Worm (Caenorhabditis elegans) whole organism, L3 larva: ENCODE results near the gene srh-78.
"Not testable (repeated sequence)": the region's sequence is repeated elsewhere in the genome, so short reads cannot be mapped to it uniquely, and the experiment has no call there.

Experiments
- R02D3.7 ChIP-seq: fragments of 150-350 bp; optimal IDR thresholded peaks from 2 replicates; lab custom pipeline; 2014; ENCODE audit warnings: missing biosample characterization, missing genetic modification characterization
- aly-2 ChIP-seq: fragments of 150-350 bp; optimal IDR thresholded peaks from 2 replicates; lab custom pipeline; 2014; ENCODE audit warnings: missing biosample characterization, missing genetic modification characterization
- ceh-16 ChIP-seq: sonication (generic microtip); optimal IDR thresholded peaks from 2 replicates; lab custom pipeline; 2017; ENCODE audit warnings: missing biosample characterization, missing genetic modification characterization
- ceh-9 ChIP-seq: sonication (generic microtip); optimal IDR thresholded peaks from 2 replicates; lab custom pipeline; 2018; ENCODE audit warnings: missing biosample characterization, missing genetic modification characterization
- daf-12 ChIP-seq: fragments of 150-350 bp; optimal IDR thresholded peaks from 2 replicates; lab custom pipeline; 2014; ENCODE audit warnings: missing biosample characterization, missing genetic modification reagents, missing genetic modification characterization
- egl-27 ChIP-seq: sonication (generic microtip); optimal IDR thresholded peaks from 4 replicates; lab custom pipeline; 2017; ENCODE audit warnings: missing biosample characterization, missing genetic modification reagents, missing genetic modification characterization
- egl-5 ChIP-seq: fragments of 150-350 bp; optimal IDR thresholded peaks from 2 replicates; lab custom pipeline; 2017; ENCODE audit warnings: missing biosample characterization, missing genetic modification reagents, missing genetic modification characterization, inconsistent platforms
- elt-1 ChIP-seq: fragments of 150-350 bp; optimal IDR thresholded peaks from 2 replicates; lab custom pipeline; 2014; ENCODE audit warnings: missing biosample characterization, missing genetic modification characterization
- elt-2 ChIP-seq: sonication (generic microtip); optimal IDR thresholded peaks from 2 replicates; lab custom pipeline; 2016; ENCODE audit warnings: missing genetic modification reagents, mild to moderate bottlenecking, missing genetic modification characterization, missing compliant biosample characterization
- elt-3 ChIP-seq, 3 experiments: fragments of 150-350 bp in 1 of 3; sonication (generic microtip) in 2 of 3; optimal IDR thresholded peaks; 2 replicates in 2 of 3; 4 replicates in 1 of 3; lab custom pipeline; 2014 to 2017; ENCODE audit warnings: missing biosample characterization in 3 of 3, missing genetic modification characterization in 3 of 3
- eor-1 ChIP-seq, 2 experiments: fragments of 150-350 bp; optimal IDR thresholded peaks; 2 replicates each; lab custom pipeline; 2014 to 2018; ENCODE audit warnings: missing biosample characterization in 2 of 2, missing genetic modification characterization in 2 of 2
- hmg-11 ChIP-seq: sonication (generic microtip); optimal IDR thresholded peaks from 2 replicates; lab custom pipeline; 2016; ENCODE audit warnings: missing genetic modification characterization, missing compliant biosample characterization
- jun-1 ChIP-seq: fragments of 150-350 bp; optimal IDR thresholded peaks from 2 replicates; lab custom pipeline; 2014; ENCODE audit warnings: missing biosample characterization, missing genetic modification reagents, missing genetic modification characterization
- lin-15B ChIP-seq: fragments of 150-350 bp; optimal IDR thresholded peaks from 2 replicates; lab custom pipeline; 2014; ENCODE audit warnings: missing biosample characterization, missing genetic modification characterization
- lsy-12 ChIP-seq: sonication (generic microtip); optimal IDR thresholded peaks from 2 replicates; lab custom pipeline; 2016; ENCODE audit warnings: mild to moderate bottlenecking, missing genetic modification characterization, missing compliant biosample characterization
- mdl-1 ChIP-seq: fragments of 150-350 bp; optimal IDR thresholded peaks from 2 replicates; lab custom pipeline; 2014; ENCODE audit warnings: missing biosample characterization, missing genetic modification characterization
- mml-1 ChIP-seq: fragments of 150-350 bp; sonication (generic microtip); optimal IDR thresholded peaks from 3 replicates; lab custom pipeline; 2014; ENCODE audit warnings: missing biosample characterization, missing genetic modification characterization
- nfya-1 ChIP-seq: sonication (generic microtip); optimal IDR thresholded peaks from 2 replicates; lab custom pipeline; 2017; ENCODE audit warnings: missing genetic modification characterization, mild to moderate bottlenecking, missing compliant biosample characterization, antibody characterized with exemption, moderate library complexity; ENCODE audit not compliant: insufficient read depth
- nhr-11 ChIP-seq: fragments of 150-350 bp; optimal IDR thresholded peaks from 2 replicates; lab custom pipeline; 2014; ENCODE audit warnings: missing biosample characterization, missing genetic modification characterization
- nhr-28 ChIP-seq: fragments of 150-350 bp; optimal IDR thresholded peaks from 2 replicates; lab custom pipeline; 2014; ENCODE audit warnings: missing biosample characterization, missing genetic modification characterization
- nhr-43 ChIP-seq: sonication (generic microtip); optimal IDR thresholded peaks from 2 replicates; lab custom pipeline; 2016; ENCODE audit warnings: mild to moderate bottlenecking, missing genetic modification characterization, missing compliant biosample characterization; ENCODE audit not compliant: poor library complexity, severe bottlenecking
- nhr-67 ChIP-seq: fragments of 150-350 bp; optimal IDR thresholded peaks from 2 replicates; lab custom pipeline; 2014; ENCODE audit warnings: missing biosample characterization, missing genetic modification characterization
- nhr-76 ChIP-seq: fragments of 150-350 bp; sonication (generic microtip); optimal IDR thresholded peaks from 5 replicates; lab custom pipeline; 2014; ENCODE audit warnings: missing biosample characterization, missing genetic modification characterization
- pqm-1 ChIP-seq: fragments of 150-350 bp; optimal IDR thresholded peaks from 2 replicates; lab custom pipeline; 2017; ENCODE audit warnings: missing biosample characterization, missing genetic modification characterization, inconsistent platforms
- sea-2 ChIP-seq: fragments of 150-350 bp; sonication (generic microtip); optimal IDR thresholded peaks from 4 replicates; lab custom pipeline; 2014; ENCODE audit warnings: missing biosample characterization, missing genetic modification reagents, missing genetic modification characterization
- skn-1 ChIP-seq: fragments of 150-350 bp; optimal IDR thresholded peaks from 2 replicates; lab custom pipeline; 2014; ENCODE audit warnings: missing biosample characterization, missing genetic modification characterization
- unc-39 ChIP-seq: sonication (generic microtip); optimal IDR thresholded peaks from 4 replicates; lab custom pipeline; 2017; ENCODE audit warnings: missing biosample characterization, missing genetic modification characterization
- unc-62 ChIP-seq: fragments of 150-350 bp; sonication (generic microtip); optimal IDR thresholded peaks from 4 replicates; lab custom pipeline; 2014; ENCODE audit warnings: missing biosample characterization, missing genetic modification reagents, missing genetic modification characterization
- zag-1 ChIP-seq: fragments of 150-350 bp; optimal IDR thresholded peaks from 2 replicates; lab custom pipeline; 2014; ENCODE audit warnings: missing biosample characterization, missing genetic modification characterization

The srh-78 gene

ce11 chrV:206814-207213 is 10.1 kb upstream of the srh-78 start:
- TF ChIP-seq nfya-1 = peak; percentile 92
- TF ChIP-seq nhr-43 (tag; lab: Kevin White, UChicago) = no peak

- no peak for TF ChIP-seq lin-15B
- peak; percentile 31 for TF ChIP-seq pqm-1
- TF ChIP-seq elt-2 (tag; lab: Kevin White, UChicago) = peak; percentile 47
These were observed 5.4 kb upstream of the srh-78 start for ce11 chrV:211388-212168.

ce11 chrV:212687-213086 is 4.3 kb upstream of the srh-78 start, which contains the start of gene DC2.5:
Gene DC2.5, minus strand, starts transcription at chrV:212787.
- TF ChIP-seq pqm-1; unc-39 (tag; lab: Kevin White, UChicago); sea-2 (GFP tag; lab: Kevin White, UChicago): not testable (repeated sequence)

- TF ChIP-seq egl-27 = no peak
- TF ChIP-seq nhr-28 (tag; lab: Kevin White, UChicago) = no peak
- no peak for TF ChIP-seq elt-1
- TF ChIP-seq egl-5 (tag; lab: Kevin White, UChicago) = no peak
- no peak for TF ChIP-seq mdl-1 (tag; lab: Kevin White, UChicago)
- no peak for TF ChIP-seq eor-1 (tag; optimal IDR thresholded peaks at IDR 0.05; lab: Kevin White, UChicago)
- TF ChIP-seq aly-2 (tag; lab: Kevin White, UChicago) = no peak
- TF ChIP-seq hmg-11 (tag; lab: Kevin White, UChicago) = no peak
- no peak for TF ChIP-seq mml-1 (tag; lab: Kevin White, UChicago)
- no peak for TF ChIP-seq sea-2 (GFP tag; lab: Kevin White, UChicago)
- no peak for TF ChIP-seq jun-1 (tag; lab: Kevin White, UChicago)
- TF ChIP-seq nhr-11 (tag; lab: Kevin White, UChicago) = no peak
- no peak for TF ChIP-seq elt-3 (tag; optimal IDR thresholded peaks at IDR 0.05; lab: Kevin White, UChicago)
- TF ChIP-seq nhr-76 (tag; lab: Kevin White, UChicago) = no peak
- no peak for TF ChIP-seq unc-62 (GFP tag; lab: Kevin White, UChicago)
- TF ChIP-seq lsy-12 = no peak
These were observed 1.2 kb upstream of the srh-78 start for ce11 chrV:215697-216096.

ce11 chrV:219632-220031 is 2.7 kb downstream of the srh-78 start, which contains the start of gene srh-80:
Gene srh-80, plus strand, starts transcription at chrV:219932.
- no peak for TF ChIP-seq nfya-1
- TF ChIP-seq mml-1 (tag; lab: Kevin White, UChicago) = no peak
- no peak for TF ChIP-seq elt-3 (tag; optimal IDR thresholded peaks at IDR 0.05; lab: Kevin White, UChicago)

ce11 chrV:234572-234971 is 17.6 kb downstream of the srh-78 start, which contains the start of gene kin-33:
Gene kin-33, minus strand, starts transcription at chrV:234672.
- TF ChIP-seq nfya-1 = no peak

- TF ChIP-seq daf-12 = no peak
- TF ChIP-seq jun-1 (tag; lab: Kevin White, UChicago) = no peak
- TF ChIP-seq mml-1 (tag; lab: Kevin White, UChicago) = no peak
- no peak for TF ChIP-seq ceh-9 (tag; lab: Kevin White, UChicago)
- no peak for TF ChIP-seq skn-1 (tag; lab: Kevin White, UChicago)
- no peak for TF ChIP-seq unc-39 (tag; lab: Kevin White, UChicago)
- no peak for TF ChIP-seq pqm-1
- no peak for TF ChIP-seq sea-2 (GFP tag; lab: Kevin White, UChicago)
- no peak for TF ChIP-seq ceh-16 (tag; lab: Kevin White, UChicago)
- no peak for TF ChIP-seq hmg-11 (tag; lab: Kevin White, UChicago)
- TF ChIP-seq aly-2 (tag; lab: Kevin White, UChicago) = no peak
- TF ChIP-seq R02D3.7 (tag; lab: Kevin White, UChicago) = no peak
- TF ChIP-seq zag-1 (tag; lab: Kevin White, UChicago) = no peak
- TF ChIP-seq elt-3 (tag; optimal IDR thresholded peaks at IDR 0.05; lab: Kevin White, UChicago) = no peak
- no peak for TF ChIP-seq nhr-67 (tag; lab: Kevin White, UChicago)
These were observed 20.1 kb downstream of the srh-78 start for ce11 chrV:237012-237411.
